Worm (Caenorhabditis elegans) whole organism, dauer: ENCODE measurements around the gene fkh-9.

ENCODE experiments used
- unc-62 ChIP-seq: sonication (generic microtip); optimal IDR thresholded peaks from 2 replicates; lab custom pipeline; 2017; ENCODE audit warnings: missing biosample characterization, missing genetic modification reagents, missing genetic modification characterization

The fkh-9 gene

ce11 chrX:3804837-3805236 is 21.9 kb downstream of the fkh-9 start, which contains the start of gene F35A5.2:
Gene F35A5.2, plus strand, starts transcription at chrX:3805137.
- no peak for TF ChIP-seq unc-62 (GFP tag; lab: Kevin White, UChicago)

- TF ChIP-seq unc-62 (GFP tag; lab: Kevin White, UChicago), result no peak
Measured at ce11 chrX:3803314-3803713, 23.4 kb downstream of the fkh-9 start, which contains the start of gene F35A5.8. Gene F35A5.8, minus strand, starts transcription at chrX:3803464.

- TF ChIP-seq unc-62 (GFP tag; lab: Kevin White, UChicago), result no peak
Measured at ce11 chrX:3802743-3803142, 24.0 kb downstream of the fkh-9 start.

- TF ChIP-seq unc-62 (GFP tag; lab: Kevin White, UChicago), result no peak
Measured at ce11 chrX:3798288-3798687, 28.5 kb downstream of the fkh-9 start.

- TF ChIP-seq unc-62 (GFP tag; lab: Kevin White, UChicago), result no peak
Measured at ce11 chrX:3797882-3798281, 28.9 kb downstream of the fkh-9 start, which contains the start of gene abu-10. Gene abu-10, plus strand, starts transcription at chrX:3798182.

- TF ChIP-seq unc-62 (GFP tag; lab: Kevin White, UChicago), result no peak
Measured at ce11 chrX:3795642-3796041, 31.1 kb downstream of the fkh-9 start, which contains the start of gene F35A5.5. Gene F35A5.5, minus strand, starts transcription at chrX:3795742.

ce11 chrX:3794161-3794560 is 32.6 kb downstream of the fkh-9 start:
- no peak for TF ChIP-seq unc-62 (GFP tag; lab: Kevin White, UChicago)

ce11 chrX:3793389-3793788 is 33.4 kb downstream of the fkh-9 start:
- no peak for TF ChIP-seq unc-62 (GFP tag; lab: Kevin White, UChicago)

- TF ChIP-seq unc-62 (GFP tag; lab: Kevin White, UChicago), result no peak
Measured at ce11 chrX:3792715-3793114, 34.0 kb downstream of the fkh-9 start, which contains the start of gene idpp-5. Gene idpp-5, minus strand, starts transcription at chrX:3792815.

- no peak for TF ChIP-seq unc-62 (GFP tag; lab: Kevin White, UChicago)
Measured at ce11 chrX:3791098-3791497, 35.7 kb downstream of the fkh-9 start.

- TF ChIP-seq unc-62 (GFP tag; lab: Kevin White, UChicago), result no peak
Measured at ce11 chrX:3788483-3788882, 38.3 kb downstream of the fkh-9 start.

ce11 chrX:3787431-3788076 is 39.2 kb downstream of the fkh-9 start, which contains the start of gene pmpl-1:
Gene pmpl-1, plus strand, starts transcription at chrX:3788026.
- TF ChIP-seq unc-62 (GFP tag; lab: Kevin White, UChicago), result no peak

- TF ChIP-seq unc-62 (GFP tag; lab: Kevin White, UChicago), result no peak
Measured at ce11 chrX:3785111-3785808, 41.5 kb downstream of the fkh-9 start.

ce11 chrX:3783659-3784058 is 43.1 kb downstream of the fkh-9 start:
- no peak for TF ChIP-seq unc-62 (GFP tag; lab: Kevin White, UChicago)

ce11 chrX:3781040-3781439 is 45.7 kb downstream of the fkh-9 start, which contains the start of gene marg-1:
Gene marg-1, minus strand, starts transcription at chrX:3781140.
- no peak for TF ChIP-seq unc-62 (GFP tag; lab: Kevin White, UChicago)

ce11 chrX:3773233-3773632 is 53.5 kb downstream of the fkh-9 start:
- no peak for TF ChIP-seq unc-62 (GFP tag; lab: Kevin White, UChicago)
